Fruit fly (Drosophila melanogaster) whole organism, embryonic: ENCODE measurements around the gene c12.2.

Source experiments
- Abd-B ChIP-seq: fragments of 200-800 bp; sonication (Bioruptor generic); optimal IDR thresholded peaks from 2 replicates; lab custom pipeline; 2018; ENCODE audit warnings: missing biosample characterization, mild to moderate bottlenecking, missing genetic modification characterization, moderate library complexity
- Asciz ChIP-seq: fragments of 200-800 bp; sonication (Bioruptor generic); optimal IDR thresholded peaks from 2 replicates; lab custom pipeline; 2017; ENCODE audit warnings: missing biosample characterization, mild to moderate bottlenecking, missing genetic modification characterization, missing genetic modification reagents
- Bdp1 ChIP-seq: fragments of 200-800 bp; sonication (Bioruptor generic); optimal IDR thresholded peaks from 3 replicates; lab custom pipeline; 2016; ENCODE audit warnings: missing biosample characterization, missing genetic modification characterization
- CG10321 ChIP-seq: fragments of 200-800 bp; sonication (Bioruptor generic); IDR thresholded peaks from 2 replicates; pipeline ENCODE4 v1.3.6; 2022; ENCODE audit warnings: missing biosample characterization, missing genetic modification characterization
- CG12104 ChIP-seq: fragments of 200-800 bp; sonication (Bioruptor generic); optimal IDR thresholded peaks from 3 replicates; lab custom pipeline; 2016; ENCODE audit warnings: missing biosample characterization, missing genetic modification characterization
- CG12299 ChIP-seq: fragments of 200-800 bp; sonication (Bioruptor generic); optimal IDR thresholded peaks from 2 replicates; lab custom pipeline; 2018; ENCODE audit warnings: missing biosample characterization, mild to moderate bottlenecking, missing genetic modification characterization
- CG12391 ChIP-seq: fragments of 200-800 bp; sonication (Bioruptor generic); optimal IDR thresholded peaks from 3 replicates; lab custom pipeline; 2018; ENCODE audit warnings: missing biosample characterization, mild to moderate bottlenecking, missing genetic modification characterization, moderate library complexity
- CG14667 ChIP-seq: fragments of 200-800 bp; sonication (Bioruptor generic); IDR thresholded peaks from 2 replicates; pipeline ENCODE4 v1.3.6; 2022; ENCODE audit warnings: missing biosample characterization, missing genetic modification characterization
- CG15514 ChIP-seq: fragments of 200-800 bp; sonication (Bioruptor generic); optimal IDR thresholded peaks from 3 replicates; lab custom pipeline; 2017; ENCODE audit warnings: missing biosample characterization, missing genetic modification characterization, mild to moderate bottlenecking, moderate library complexity, missing genetic modification reagents
- CG16779 ChIP-seq: fragments of 200-800 bp; sonication (Bioruptor generic); IDR thresholded peaks from 2 replicates; pipeline ENCODE4 v1.3.6; 2022; ENCODE audit warnings: missing biosample characterization, missing genetic modification characterization
- CG16813 ChIP-seq: fragments of 200-800 bp; sonication (Bioruptor generic); IDR thresholded peaks from 3 replicates; pipeline ENCODE4 v1.3.6; 2022; ENCODE audit warnings: missing biosample characterization, missing genetic modification characterization; ENCODE audit not compliant: partially characterized antibody
- CG16863 ChIP-seq: fragments of 200-800 bp; sonication (Bioruptor generic); optimal IDR thresholded peaks from 3 replicates; lab custom pipeline; 2016; ENCODE audit warnings: missing biosample characterization, missing genetic modification characterization
- CG17361 ChIP-seq: fragments of 200-800 bp; sonication (Bioruptor generic); IDR thresholded peaks from 3 replicates; pipeline ENCODE4 v1.3.6; 2022; ENCODE audit warnings: missing biosample characterization, missing genetic modification characterization
- CG17829 ChIP-seq: fragments of 200-800 bp; optimal IDR thresholded peaks from 2 replicates; lab custom pipeline; 2019; ENCODE audit warnings: missing biosample characterization, mild to moderate bottlenecking, missing genetic modification characterization, moderate library complexity
- CG1792 ChIP-seq: fragments of 200-800 bp; sonication (Bioruptor generic); optimal IDR thresholded peaks from 2 replicates; lab custom pipeline; 2016; ENCODE audit warnings: missing biosample characterization, missing genetic modification characterization
- CG32772 ChIP-seq: fragments of 200-800 bp; sonication (Bioruptor generic); IDR thresholded peaks from 2 replicates; pipeline ENCODE4 v1.3.6; 2022; ENCODE audit warnings: missing biosample characterization, missing genetic modification characterization
- CG3838 ChIP-seq: fragments of 200-800 bp; sonication (Bioruptor generic); optimal IDR thresholded peaks from 3 replicates; lab custom pipeline; 2016; ENCODE audit warnings: missing biosample characterization, missing genetic modification characterization
- CG4730 ChIP-seq: fragments of 200-800 bp; sonication (Bioruptor generic); IDR thresholded peaks from 2 replicates; pipeline ENCODE4 v1.3.6; 2022; ENCODE audit warnings: missing biosample characterization, missing genetic modification characterization
- CG6175 ChIP-seq: fragments of 200-800 bp; sonication (Bioruptor generic); IDR thresholded peaks from 3 replicates; pipeline ENCODE4 v1.3.6; 2022; ENCODE audit warnings: missing biosample characterization, missing genetic modification characterization
- CG6254 ChIP-seq: fragments of 200-800 bp; sonication (Bioruptor generic); optimal IDR thresholded peaks from 3 replicates; lab custom pipeline; 2017; ENCODE audit warnings: mild to moderate bottlenecking, missing biosample characterization, missing genetic modification reagents, missing genetic modification characterization
- CG6654 ChIP-seq: fragments of 200-800 bp; sonication (Bioruptor generic); optimal IDR thresholded peaks from 2 replicates; lab custom pipeline; 2017; ENCODE audit warnings: missing biosample characterization, mild to moderate bottlenecking, missing genetic modification characterization
- E2f2 ChIP-seq: fragments of 200-800 bp; sonication (Bioruptor generic); IDR thresholded peaks from 2 replicates; pipeline ENCODE4 v1.3.6; 2022; ENCODE audit warnings: missing biosample characterization, missing genetic modification characterization
- Hey ChIP-seq: fragments of 200-800 bp; sonication (Bioruptor generic); optimal IDR thresholded peaks from 3 replicates; lab custom pipeline; 2018; ENCODE audit warnings: missing biosample characterization, mild to moderate bottlenecking, missing genetic modification characterization
- Hmx ChIP-seq: fragments of 200-800 bp; sonication (Bioruptor generic); optimal IDR thresholded peaks from 2 replicates; lab custom pipeline; 2016; ENCODE audit warnings: missing biosample characterization, missing genetic modification characterization
- Lim3 ChIP-seq: fragments of 200-800 bp; sonication (Bioruptor generic); IDR thresholded peaks from 2 replicates; pipeline ENCODE4 v1.3.6; 2022; ENCODE audit warnings: missing biosample characterization, missing genetic modification characterization
- MESR4 ChIP-seq: fragments of 200-800 bp; sonication (Bioruptor generic); optimal IDR thresholded peaks from 2 replicates; lab custom pipeline; 2018; ENCODE audit warnings: missing biosample characterization, mild to moderate bottlenecking, missing genetic modification characterization, moderate library complexity
- MTF-1 ChIP-seq: fragments of 200-800 bp; sonication (Bioruptor generic); optimal IDR thresholded peaks from 2 replicates; lab custom pipeline; 2018; ENCODE audit warnings: missing biosample characterization, mild to moderate bottlenecking, missing genetic modification characterization, borderline replicate concordance
- Mad ChIP-seq: fragments of 200-800 bp; sonication (Bioruptor generic); optimal IDR thresholded peaks from 2 replicates; lab custom pipeline; 2016; ENCODE audit warnings: missing biosample characterization, missing genetic modification characterization
- Nf-YA ChIP-seq: fragments of 200-800 bp; sonication (Bioruptor generic); IDR thresholded peaks from 2 replicates; pipeline ENCODE4 v1.3.6; 2022; ENCODE audit warnings: missing biosample characterization, missing genetic modification characterization
- NfI ChIP-seq: fragments of 200-800 bp; sonication (Bioruptor generic); optimal IDR thresholded peaks from 3 replicates; lab custom pipeline; 2018; ENCODE audit warnings: missing biosample characterization, mild to moderate bottlenecking, missing genetic modification characterization, moderate library complexity
- Ptx1 ChIP-seq: fragments of 200-800 bp; sonication (Bioruptor generic); IDR thresholded peaks from 2 replicates; pipeline ENCODE4 v1.3.6; 2022; ENCODE audit warnings: missing biosample characterization, missing genetic modification characterization
- Taf1 ChIP-seq: fragments of 200-800 bp; sonication (Bioruptor generic); IDR thresholded peaks from 2 replicates; pipeline ENCODE4 v1.3.6; 2022; ENCODE audit warnings: missing biosample characterization, missing genetic modification characterization
- Vsx1 ChIP-seq: fragments of 200-800 bp; sonication (Bioruptor generic); optimal IDR thresholded peaks from 2 replicates; lab custom pipeline; 2017; ENCODE audit warnings: missing biosample characterization, mild to moderate bottlenecking, missing genetic modification characterization, missing genetic modification reagents
- Xbp1 ChIP-seq: fragments of 200-800 bp; sonication (Bioruptor generic); optimal IDR thresholded peaks from 3 replicates; lab custom pipeline; 2016; ENCODE audit warnings: missing biosample characterization, mild to moderate bottlenecking, missing genetic modification characterization
- aop ChIP-seq: fragments of 200-800 bp; sonication (Bioruptor generic); IDR thresholded peaks from 2 replicates; pipeline ENCODE4 v1.3.6; 2022; ENCODE audit warnings: missing biosample characterization, missing genetic modification characterization
- ara ChIP-seq: fragments of 200-800 bp; sonication (Bioruptor generic); IDR thresholded peaks from 2 replicates; pipeline ENCODE4 v1.3.6; 2022; ENCODE audit warnings: missing biosample characterization, missing genetic modification characterization
- az2 ChIP-seq: fragments of 200-800 bp; sonication (Bioruptor generic); optimal IDR thresholded peaks from 3 replicates; lab custom pipeline; 2016; ENCODE audit warnings: missing biosample characterization, missing genetic modification characterization
- chn ChIP-seq: fragments of 200-800 bp; sonication (Bioruptor generic); optimal IDR thresholded peaks from 2 replicates; lab custom pipeline; 2016; ENCODE audit warnings: missing biosample characterization, missing genetic modification characterization
- emc ChIP-seq: fragments of 200-800 bp; sonication (Bioruptor generic); optimal IDR thresholded peaks from 2 replicates; lab custom pipeline; 2016; ENCODE audit warnings: missing biosample characterization, missing genetic modification characterization
- fd3F ChIP-seq: fragments of 200-800 bp; sonication (Bioruptor generic); optimal IDR thresholded peaks from 2 replicates; lab custom pipeline; 2018; ENCODE audit warnings: missing biosample characterization, mild to moderate bottlenecking, missing genetic modification characterization, moderate library complexity
- gcm2 ChIP-seq: fragments of 200-800 bp; sonication (Bioruptor generic); optimal IDR thresholded peaks from 2 replicates; lab custom pipeline; 2016; ENCODE audit warnings: missing biosample characterization, missing genetic modification characterization
- h ChIP-seq: fragments of >200 bp; optimal IDR thresholded peaks from 2 replicates; lab custom pipeline; 2017
- lab ChIP-seq: fragments of 200-800 bp; sonication (Bioruptor generic); optimal IDR thresholded peaks from 3 replicates; lab custom pipeline; 2017; ENCODE audit warnings: missing biosample characterization, missing genetic modification characterization, mild to moderate bottlenecking, moderate library complexity, missing genetic modification reagents
- maf-S ChIP-seq: fragments of 200-800 bp; sonication (Bioruptor generic); optimal IDR thresholded peaks from 2 replicates; lab custom pipeline; 2016; ENCODE audit warnings: missing biosample characterization, missing genetic modification characterization
- mirr ChIP-seq: fragments of 200-800 bp; sonication (Bioruptor generic); optimal IDR thresholded peaks from 3 replicates; lab custom pipeline; 2018; ENCODE audit warnings: missing biosample characterization, mild to moderate bottlenecking, missing genetic modification characterization
- nmo ChIP-seq: fragments of 200-800 bp; sonication (Bioruptor generic); optimal IDR thresholded peaks from 2 replicates; lab custom pipeline; 2018; ENCODE audit warnings: missing biosample characterization, mild to moderate bottlenecking, missing genetic modification characterization, moderate library complexity
- org-1 ChIP-seq: fragments of 200-800 bp; sonication (Bioruptor generic); optimal IDR thresholded peaks from 2 replicates; lab custom pipeline; 2017; ENCODE audit warnings: missing biosample characterization, missing genetic modification characterization
- pb ChIP-seq: fragments of 200-800 bp; sonication (Bioruptor generic); optimal IDR thresholded peaks from 3 replicates; lab custom pipeline; 2016; ENCODE audit warnings: missing biosample characterization, missing genetic modification characterization
- run ChIP-seq: fragments of 200-800 bp; sonication (Bioruptor generic); optimal IDR thresholded peaks from 3 replicates; lab custom pipeline; 2018; ENCODE audit warnings: missing biosample characterization, mild to moderate bottlenecking, missing genetic modification characterization
- sd ChIP-seq: fragments of 200-800 bp; sonication (Bioruptor generic); optimal IDR thresholded peaks from 3 replicates; lab custom pipeline; 2018; ENCODE audit warnings: missing biosample characterization, mild to moderate bottlenecking, missing genetic modification characterization, moderate library complexity
- sr ChIP-seq: fragments of 200-800 bp; sonication (Bioruptor generic); IDR thresholded peaks from 3 replicates; pipeline ENCODE4 v1.3.6; 2022; ENCODE audit warnings: missing biosample characterization, missing genetic modification characterization

Gene c12.2

DNA sequence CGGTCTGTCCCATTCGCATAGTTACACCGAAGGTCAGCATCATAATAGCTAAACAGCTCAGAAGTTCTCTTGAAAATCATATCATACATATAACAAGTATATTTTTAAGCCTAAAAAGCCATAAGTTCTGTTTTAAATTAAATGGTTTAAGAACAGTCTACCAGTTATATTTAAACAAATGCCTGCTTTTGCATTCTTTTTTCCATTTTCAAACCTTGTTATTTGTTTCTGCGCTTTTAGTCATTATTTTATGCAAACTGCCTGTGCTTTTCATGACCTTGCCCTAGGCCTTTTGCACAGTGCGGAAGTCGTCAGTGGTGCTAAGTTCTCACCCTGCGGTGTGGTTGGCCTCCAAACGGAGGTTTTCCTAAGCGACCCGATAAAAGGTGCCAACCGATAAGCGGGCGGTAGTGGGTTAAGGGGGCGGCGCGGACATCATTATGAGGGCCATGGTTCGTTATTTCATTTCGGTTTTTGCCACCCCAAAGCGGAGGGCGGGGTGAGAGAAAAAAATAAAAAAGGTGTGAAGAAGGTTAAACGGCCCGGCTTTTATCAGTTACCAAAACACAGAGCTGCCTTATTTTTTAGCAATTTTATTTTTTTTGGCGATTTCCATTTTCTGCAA, 25.4 kb downstream of the c12.2 start (continued):
- no peak for TF ChIP-seq Asciz (GFP tag; lab: Kevin White, UChicago)
- peak; percentile 9 for TF ChIP-seq mirr (GFP tag; lab: Kevin White, UChicago)
- no peak for TF ChIP-seq Mad (GFP tag; lab: Kevin White, UChicago)
- TF ChIP-seq az2 (GFP tag; lab: Kevin White, UChicago): peak; percentile 10
- TF ChIP-seq CG10321 (GFP tag; lab: Robert Waterston, UW): no peak
- TF ChIP-seq NfI (GFP tag; lab: Kevin White, UChicago): peak; percentile 69
- TF ChIP-seq CG12391 (tag; lab: Kevin White, UChicago): peak; percentile 34
- TF ChIP-seq CG6254 (GFP tag; lab: Kevin White, UChicago): no peak
- peak; percentile 25; the same call in 1 of the 2 replicates for TF ChIP-seq CG14667
- no peak for TF ChIP-seq Hmx (GFP tag; lab: Kevin White, UChicago)
- TF ChIP-seq lab (GFP tag; lab: Kevin White, UChicago): peak; percentile 79
- TF ChIP-seq CG16863 (GFP tag; lab: Kevin White, UChicago): peak; percentile 18
- TF ChIP-seq CG32772 (GFP tag; lab: Robert Waterston, UW): no peak
- no peak for TF ChIP-seq gcm2
- TF ChIP-seq CG3838: no peak
- peak; percentile 32 for TF ChIP-seq Abd-B (GFP tag; lab: Kevin White, UChicago)
- no peak for TF ChIP-seq CG4730
- TF ChIP-seq Taf1: no peak
- no peak for TF ChIP-seq CG1792 (GFP tag; lab: Kevin White, UChicago)
- TF ChIP-seq E2f2 (GFP tag; lab: Robert Waterston, UW): 0 out of 2 replicates have a peak, but pooled peaks have one; percentile 17
- no peak for TF ChIP-seq Lim3
- TF ChIP-seq MTF-1 (GFP tag; lab: Kevin White, UChicago): no peak
- TF ChIP-seq CG6175 (GFP tag; lab: Robert Waterston, UW): no peak
- no peak for TF ChIP-seq aop
- no peak for TF ChIP-seq MESR4 (GFP tag; lab: Kevin White, UChicago)
- peak; percentile 63 for TF ChIP-seq Ptx1
- no peak for TF ChIP-seq Nf-YA (GFP tag; lab: Robert Waterston, UW)
- TF ChIP-seq Vsx1 (GFP tag; lab: Kevin White, UChicago): no peak
- no peak for TF ChIP-seq sr (GFP tag; lab: Robert Waterston, UW)
- peak; percentile 46 for TF ChIP-seq Xbp1 (GFP tag; lab: Kevin White, UChicago)
- no peak for TF ChIP-seq CG16813
- TF ChIP-seq h (lab: Kevin White, UChicago): no peak
- TF ChIP-seq run (tag; lab: Kevin White, UChicago): no peak
- TF ChIP-seq chn (GFP tag; lab: Kevin White, UChicago): no peak
- TF ChIP-seq org-1 (GFP tag; lab: Kevin White, UChicago): peak; percentile 39
- TF ChIP-seq pb (GFP tag; lab: Kevin White, UChicago): no peak
- TF ChIP-seq CG12104 (GFP tag; lab: Kevin White, UChicago): peak; percentile 46
- TF ChIP-seq CG17361 (GFP tag; lab: Robert Waterston, UW): peak; percentile 40; the same call in 2 of the 3 replicates
- TF ChIP-seq sd: no peak
- TF ChIP-seq CG16779: no peak
- no peak for TF ChIP-seq Bdp1 (GFP tag; lab: Kevin White, UChicago)
- TF ChIP-seq fd3F (GFP tag; lab: Kevin White, UChicago): peak; percentile 30
- no peak for TF ChIP-seq ara (GFP tag; lab: Robert Waterston, UW)
- TF ChIP-seq Hey (tag; lab: Kevin White, UChicago): no peak
- TF ChIP-seq CG12299 (tag; lab: Kevin White, UChicago): no peak
- TF ChIP-seq CG15514 (GFP tag; lab: Kevin White, UChicago): peak; percentile 53
- TF ChIP-seq nmo (GFP tag; lab: Kevin White, UChicago): peak; percentile 53
- no peak for TF ChIP-seq CG17829 (tag; lab: Kevin White, UChicago)
- TF ChIP-seq maf-S (GFP tag; lab: Kevin White, UChicago): no peak
- TF ChIP-seq emc: no peak
- peak; percentile 13 for TF ChIP-seq CG6654 (GFP tag; lab: Kevin White, UChicago)
